Fruit fly (Drosophila melanogaster): Measurements from ENCODE around the gene Kcmf1.
A peak's percentile ranks its signal among the peaks of the same experiment; 100 is the strongest.

The Kcmf1 gene

dm6 chr3R:9047561-9048465 is 33.1 kb upstream of the Kcmf1 start, which contains the start of gene Rel (continued):
- TF ChIP-seq Deaf1 (tag; optimal IDR thresholded peaks at IDR 0.05) (peak; percentile 98), ash1 (GFP tag; optimal IDR thresholded peaks at IDR 0.05) (no peak), Optix (GFP tag; IDR thresholded peaks at IDR 0.05) (no peak), psq (GFP tag; optimal IDR thresholded peaks at IDR 0.05) (no peak), CG1647 (GFP tag; optimal IDR thresholded peaks at IDR 0.05) (peak; percentile 15), CG4707 (GFP tag; optimal IDR thresholded peaks at IDR 0.05) (no peak), al (GFP tag; IDR thresholded peaks at IDR 0.05) (no peak), dysf (GFP tag; IDR thresholded peaks at IDR 0.05) (no peak), Awh (GFP tag; IDR thresholded peaks at IDR 0.05) (no peak), CG15269 (tag; optimal IDR thresholded peaks at IDR 0.05) (peak; percentile 78), CG42726 (GFP tag; IDR thresholded peaks at IDR 0.05; ENCODE audit: partially characterized antibody) (no peak), exex (tag; optimal IDR thresholded peaks at IDR 0.05) (peak; percentile 35), Oaz (GFP tag; IDR thresholded peaks at IDR 0.05) (no peak), Hsf (GFP tag; optimal IDR thresholded peaks at IDR 0.05) (no peak), mam (GFP tag; optimal IDR thresholded peaks at IDR 0.05) (no peak), Atf-2 (GFP tag; optimal IDR thresholded peaks at IDR 0.05) (no peak), nerfin-1 (tag; optimal IDR thresholded peaks at IDR 0.05) (peak; percentile 55), fu2 (GFP tag; optimal IDR thresholded peaks at IDR 0.05) (no peak), CG8924 (tag; optimal IDR thresholded peaks at IDR 0.05) (peak; percentile 87), slp2 (GFP tag; optimal IDR thresholded peaks at IDR 0.05) (no peak), Hand (GFP tag; optimal IDR thresholded peaks at IDR 0.05) (peak; percentile 8), nerfin-2 (GFP tag; IDR thresholded peaks at IDR 0.05; ENCODE audit: partially characterized antibody) (no peak), amos (GFP tag; IDR thresholded peaks at IDR 0.05; ENCODE audit: partially characterized antibody) (no peak), H15 (GFP tag; IDR thresholded peaks at IDR 0.05) (no peak), GATAe (GFP tag; conservative IDR thresholded peaks at IDR 0.05) (no peak), Mrtf (GFP tag; IDR thresholded peaks at IDR 0.05) (no peak), CG7556 (GFP tag; optimal IDR thresholded peaks at IDR 0.05) (peak; percentile 73), tx (GFP tag; optimal IDR thresholded peaks at IDR 0.05) (no peak), CG11398 (GFP tag; optimal IDR thresholded peaks at IDR 0.05) (no peak), tup (GFP tag; optimal IDR thresholded peaks at IDR 0.05) (no peak), Gug (GFP tag; IDR thresholded peaks at IDR 0.05) (no peak; the same call in 3 of the 4 replicates), CG6765 (GFP tag; optimal IDR thresholded peaks at IDR 0.05) (peak; percentile 26), CG13123 (GFP tag; optimal IDR thresholded peaks at IDR 0.05) (peak; percentile 4), ttk (GFP tag; IDR thresholded peaks at IDR 0.05) (no peak), CG4854 (GFP tag; optimal IDR thresholded peaks at IDR 0.05) (no peak), sob (GFP tag; IDR thresholded peaks at IDR 0.05) (no peak), hkb (optimal IDR thresholded peaks at IDR 0.05) (no peak), hkb (GFP tag; IDR thresholded peaks at IDR 0.05) (no peak), NK7.1 (GFP tag; optimal IDR thresholded peaks at IDR 0.05) (no peak), jing (GFP tag; optimal IDR thresholded peaks at IDR 0.05) (no peak), pan (optimal IDR thresholded peaks at IDR 0.05) (no peak), pan (GFP tag; optimal IDR thresholded peaks at IDR 0.05 in 1 of 2, IDR thresholded peaks at IDR 0.05 in 1 of 2) (no peak), CG13624 (GFP tag; optimal IDR thresholded peaks at IDR 0.05) (peak; percentile 81), ab (GFP tag; optimal IDR thresholded peaks at IDR 0.05) (no peak), hbn (GFP tag; IDR thresholded peaks at IDR 0.05; ENCODE audit: partially characterized antibody) (no peak), toy (GFP tag; IDR thresholded peaks at IDR 0.05) (no peak), vnd (GFP tag; IDR thresholded peaks at IDR 0.05; ENCODE audit: partially characterized antibody) (no peak), Drgx (GFP tag; IDR thresholded peaks at IDR 0.05) (no peak), CG11093 (GFP tag; IDR thresholded peaks at IDR 0.05) (no peak), B-H2 (GFP tag; optimal IDR thresholded peaks at IDR 0.05) (peak; percentile 75)
